Fruit fly (Drosophila melanogaster) whole organism, adult: ENCODE measurements around the gene CG17141.

Experiments
- CG11617 ChIP-seq: fragments of 200-800 bp; sonication (Bioruptor generic); optimal IDR thresholded peaks from 2 replicates; lab custom pipeline; 2017; ENCODE audit warnings: mild to moderate bottlenecking, missing biosample characterization, missing genetic modification reagents, missing genetic modification characterization
- CG12768 ChIP-seq: fragments of 200-800 bp; sonication (Bioruptor generic); optimal IDR thresholded peaks from 2 replicates; lab custom pipeline; 2017; ENCODE audit warnings: missing biosample characterization, missing genetic modification characterization, mild to moderate bottlenecking, moderate library complexity, missing genetic modification reagents
- CG14711 ChIP-seq: fragments of 200-800 bp; sonication (Bioruptor generic); optimal IDR thresholded peaks from 2 replicates; lab custom pipeline; 2018; ENCODE audit warnings: missing biosample characterization, mild to moderate bottlenecking, missing genetic modification characterization, moderate library complexity
- CG1620 ChIP-seq: fragments of 200-800 bp; sonication (Bioruptor generic); optimal IDR thresholded peaks from 2 replicates; lab custom pipeline; 2016; ENCODE audit warnings: missing biosample characterization, missing genetic modification characterization
- CG33017 ChIP-seq: fragments of 200-800 bp; sonication (Bioruptor generic); optimal IDR thresholded peaks from 2 replicates; lab custom pipeline; 2018; ENCODE audit warnings: missing biosample characterization, mild to moderate bottlenecking, missing genetic modification characterization, moderate library complexity
- CG5204 ChIP-seq: fragments of 200-800 bp; sonication (Bioruptor generic); optimal IDR thresholded peaks from 2 replicates; lab custom pipeline; 2016; ENCODE audit warnings: missing biosample characterization, missing genetic modification characterization
- CG7045 ChIP-seq: fragments of 200-800 bp; sonication (Bioruptor generic); optimal IDR thresholded peaks from 2 replicates; lab custom pipeline; 2017; ENCODE audit warnings: missing biosample characterization, mild to moderate bottlenecking, missing genetic modification characterization
- CG7101 ChIP-seq: fragments of 200-800 bp; sonication (Bioruptor generic); optimal IDR thresholded peaks from 2 replicates; lab custom pipeline; 2018; ENCODE audit warnings: missing biosample characterization, mild to moderate bottlenecking, missing genetic modification characterization, moderate library complexity
- Clk ChIP-seq: fragments of 200-800 bp; sonication (Bioruptor generic); optimal IDR thresholded peaks from 2 replicates; lab custom pipeline; 2017; ENCODE audit warnings: missing biosample characterization, missing genetic modification characterization
- Crg-1 ChIP-seq: fragments of 200-800 bp; sonication (Bioruptor generic); optimal IDR thresholded peaks from 2 replicates; lab custom pipeline; 2016; ENCODE audit warnings: missing biosample characterization, missing genetic modification characterization
- Hr96 ChIP-seq: fragments of 200-800 bp; sonication (Bioruptor generic); optimal IDR thresholded peaks from 2 replicates; lab custom pipeline; 2016; ENCODE audit warnings: missing biosample characterization, missing genetic modification characterization
- Mnt ChIP-seq: fragments of 200-800 bp; sonication (Bioruptor generic); optimal IDR thresholded peaks from 2 replicates; lab custom pipeline; 2016; ENCODE audit warnings: missing biosample characterization, mild to moderate bottlenecking, missing genetic modification characterization
- bab1 ChIP-seq: fragments of 200-800 bp; sonication (Bioruptor generic); optimal IDR thresholded peaks from 3 replicates; lab custom pipeline; 2019; ENCODE audit warnings: missing biosample characterization, mild to moderate bottlenecking, missing genetic modification characterization, moderate library complexity
- cic ChIP-seq: fragments of 200-800 bp; sonication (Bioruptor generic); optimal IDR thresholded peaks from 2 replicates; lab custom pipeline; 2017; ENCODE audit warnings: missing biosample characterization, mild to moderate bottlenecking, missing genetic modification characterization, moderate library complexity
- cnc ChIP-seq, 2 experiments: fragments of >200 bp; optimal IDR thresholded peaks; 2 replicates each; lab custom pipeline; 2017
- kay ChIP-seq: fragments of 200-800 bp; sonication (Bioruptor generic); peaks from one replicate; lab custom pipeline; 2016; ENCODE audit warnings: missing biosample characterization, missing genetic modification characterization, borderline replicate concordance
- ovo ChIP-seq: fragments of 200-800 bp; sonication (Bioruptor generic); optimal IDR thresholded peaks from 2 replicates; lab custom pipeline; 2016; ENCODE audit warnings: missing biosample characterization, missing genetic modification characterization
- pad ChIP-seq: fragments of 200-800 bp; sonication (Bioruptor generic); optimal IDR thresholded peaks from 3 replicates; lab custom pipeline; 2017; ENCODE audit warnings: missing biosample characterization, missing genetic modification characterization, mild to moderate bottlenecking, moderate library complexity, missing genetic modification reagents
- tj ChIP-seq: fragments of 200-800 bp; sonication (Bioruptor generic); optimal IDR thresholded peaks from 3 replicates; lab custom pipeline; 2017; ENCODE audit warnings: missing biosample characterization, mild to moderate bottlenecking, missing genetic modification characterization, moderate library complexity
- toe ChIP-seq: fragments of 200-800 bp; sonication (Bioruptor generic); optimal IDR thresholded peaks from 2 replicates; lab custom pipeline; 2016; ENCODE audit warnings: missing biosample characterization, missing genetic modification characterization

The CG17141 gene

DNA sequence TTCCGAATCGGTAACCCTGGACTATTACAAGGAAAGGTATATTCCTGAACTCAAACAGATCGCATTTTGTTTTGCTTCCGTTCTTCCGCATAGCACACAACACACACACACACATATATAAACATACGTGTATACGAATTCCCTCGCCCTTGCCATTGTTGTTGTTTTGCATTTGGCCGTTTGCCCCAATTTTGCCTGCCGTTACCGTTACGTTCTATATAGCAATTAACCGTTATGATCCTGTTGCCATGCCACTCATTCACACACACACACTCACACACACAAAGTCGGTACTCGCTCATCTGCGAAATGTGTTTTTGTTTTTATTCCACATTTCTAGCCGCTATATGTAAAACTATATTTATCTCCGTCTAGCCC lies 20.0 kb downstream of the CG17141 start:
- no peak for TF ChIP-seq CG14711 (tag; lab: Kevin White, UChicago)
- no peak for TF ChIP-seq Clk
- TF ChIP-seq bab1 = no peak
- peak; percentile 4 for TF ChIP-seq tj
- no peak for TF ChIP-seq cnc (optimal IDR thresholded peaks at IDR 0.05; lab: Kevin White, UChicago)
- TF ChIP-seq CG7045 (GFP tag; lab: Kevin White, UChicago) = no peak
- no peak for TF ChIP-seq CG11617
- peak; percentile 88 for TF ChIP-seq pad (GFP tag; lab: Kevin White, UChicago)
- TF ChIP-seq ovo (GFP tag; lab: Kevin White, UChicago) = peak; percentile 86
- TF ChIP-seq cic (GFP tag; lab: Kevin White, UChicago) = peak; percentile 8
- TF ChIP-seq CG1620 = no peak
- no peak for TF ChIP-seq CG12768 (GFP tag; lab: Kevin White, UChicago)

DNA sequence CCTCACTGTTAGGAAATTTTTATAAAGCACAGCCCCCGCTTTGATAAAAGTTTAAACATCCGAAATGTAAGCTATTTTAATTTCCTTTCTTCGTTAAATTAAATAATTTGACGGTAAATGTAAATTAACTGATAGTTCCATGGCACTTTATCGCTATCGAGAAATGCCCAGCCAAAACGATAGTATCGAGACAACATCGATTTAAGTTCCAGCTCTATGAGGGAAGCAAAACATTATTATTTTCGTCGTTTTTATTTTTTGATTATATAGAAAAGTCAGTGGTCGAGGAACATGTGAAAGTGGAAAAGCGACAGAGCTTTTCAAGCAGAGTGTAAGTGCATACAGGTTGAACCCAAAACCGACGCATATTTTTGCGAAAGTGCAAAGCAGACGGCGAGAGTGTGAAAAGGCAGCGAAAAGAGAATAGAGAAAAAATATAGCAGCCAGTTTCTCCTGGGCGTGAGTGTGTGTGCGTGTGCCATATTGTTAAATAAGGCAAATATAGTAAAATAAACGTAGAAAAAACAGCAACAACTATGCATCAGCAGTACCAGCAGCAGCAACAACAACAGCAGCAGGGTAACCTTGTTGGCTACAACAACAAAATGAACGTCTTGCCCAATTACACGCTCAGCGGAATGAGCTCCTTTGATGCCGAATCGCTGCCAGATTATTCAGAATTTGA lies 20.5 kb downstream of the CG17141 start, which contains the start of gene CG45049:
Gene CG45049, plus strand, starts transcription at position 197 of the 685 bp plus-strand sequence.
- TF ChIP-seq cic (GFP tag; lab: Kevin White, UChicago) (peak; percentile 78), tj (peak; percentile 34), CG14711 (tag; lab: Kevin White, UChicago) (no peak), bab1 (peak; percentile 23)

DNA sequence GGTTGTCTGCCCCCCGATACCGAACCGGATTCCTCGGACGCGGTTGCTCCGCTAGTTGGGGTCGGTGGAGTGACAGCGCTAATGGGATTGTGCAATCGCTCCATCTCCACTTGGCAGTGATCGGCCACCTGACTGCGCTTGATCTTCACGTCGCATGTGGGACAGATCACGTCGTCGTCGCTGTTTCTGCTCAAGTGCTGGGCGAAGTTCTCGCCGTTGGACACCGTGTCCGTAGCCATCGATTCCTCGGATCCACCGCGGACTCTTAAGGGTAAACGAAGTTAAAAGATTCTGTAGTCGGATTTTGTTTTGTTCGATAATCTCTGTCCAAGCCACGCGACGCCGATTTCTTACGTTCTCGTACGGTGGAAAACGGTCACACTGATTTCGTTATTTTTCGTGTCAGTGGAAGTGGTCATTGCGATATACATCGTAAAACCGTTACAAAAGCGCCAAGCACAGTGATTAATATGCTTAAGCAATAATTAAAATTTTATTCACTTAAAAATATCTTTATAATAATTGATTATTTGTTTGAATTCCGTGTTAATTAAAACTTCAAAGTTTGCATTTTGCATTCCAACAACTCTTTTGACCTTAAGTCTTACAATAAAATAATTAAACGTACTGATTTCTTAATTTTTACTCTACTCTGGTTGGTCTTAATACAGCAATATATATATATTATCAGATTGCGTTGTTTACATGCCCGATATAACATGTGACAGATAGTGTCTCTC lies 21.2 kb downstream of the CG17141 start, which contains the start of gene RNF220:
Gene RNF220, minus strand, starts transcription at position 384 of the 740 bp plus-strand sequence.
- TF ChIP-seq CG1620 = peak; percentile 39
- TF ChIP-seq CG7101 (tag; lab: Kevin White, UChicago) = no peak
- TF ChIP-seq Mnt (GFP tag; lab: Kevin White, UChicago) = peak; percentile 62
- no peak for TF ChIP-seq Hr96 (GFP tag; lab: Kevin White, UChicago)
- no peak for TF ChIP-seq CG12768 (GFP tag; lab: Kevin White, UChicago)
- TF ChIP-seq tj = no peak

DNA sequence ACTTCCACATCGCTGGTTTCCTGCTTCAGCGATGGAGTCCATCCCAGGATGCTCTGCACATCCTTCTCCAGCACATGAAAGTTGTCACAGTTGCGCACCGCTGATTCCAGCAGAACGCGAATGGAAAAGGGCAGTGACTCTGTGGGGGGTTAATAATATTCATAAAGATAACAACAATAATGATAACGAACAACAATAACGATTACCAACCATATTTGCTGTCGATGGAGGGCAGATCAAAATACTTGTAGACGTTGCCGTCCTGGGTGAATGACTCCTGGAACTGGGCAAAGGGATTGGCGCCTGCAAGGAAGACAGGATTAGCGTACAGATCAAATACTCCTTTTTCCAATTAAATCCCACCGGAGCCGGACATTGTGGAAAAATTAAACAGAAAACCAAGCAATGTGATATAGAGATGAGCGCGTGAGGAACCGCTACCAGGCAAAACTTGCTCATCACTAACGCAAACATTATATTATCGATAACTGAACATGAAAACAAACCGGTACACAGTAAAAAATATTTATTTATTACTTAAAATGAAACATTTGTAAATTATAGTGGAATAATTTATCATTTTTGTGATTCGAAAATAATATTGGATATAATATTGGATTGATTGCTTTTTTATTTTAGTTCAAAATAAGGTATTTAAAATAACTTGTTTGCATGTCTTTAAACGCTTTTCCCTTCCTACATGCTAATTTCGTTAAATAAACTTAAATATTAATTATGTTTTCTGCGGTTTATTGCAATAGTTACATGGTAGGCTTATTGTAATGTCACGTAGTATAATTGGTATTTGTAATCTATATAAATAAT lies 23.0 kb downstream of the CG17141 start, which contains the start of gene Irp-1A:
Gene Irp-1A, minus strand, starts transcription at position 439 of the 825 bp plus-strand sequence.
- TF ChIP-seq cnc (optimal IDR thresholded peaks at IDR 0.05; lab: Kevin White, UChicago) (no peak), CG11617 (peak; percentile 68), kay (GFP tag; lab: Kevin White, UChicago) (no peak), Clk (no peak), ovo (GFP tag; lab: Kevin White, UChicago) (no peak), toe (GFP tag; lab: Kevin White, UChicago) (peak; percentile 59), CG1620 (peak; percentile 17), tj (peak; percentile 39), cic (GFP tag; lab: Kevin White, UChicago) (peak; percentile 10), CG33017 (peak; percentile 77), bab1 (peak; percentile 73), Mnt (GFP tag; lab: Kevin White, UChicago) (peak; percentile 59), Crg-1 (GFP tag; lab: Kevin White, UChicago) (peak; percentile 7), CG7045 (GFP tag; lab: Kevin White, UChicago) (peak; percentile 70), CG7101 (tag; lab: Kevin White, UChicago) (peak; percentile 74), CG14711 (tag; lab: Kevin White, UChicago) (peak; percentile 76), pad (GFP tag; lab: Kevin White, UChicago) (peak; percentile 19), CG12768 (GFP tag; lab: Kevin White, UChicago) (no peak), Hr96 (GFP tag; lab: Kevin White, UChicago) (no peak), CG5204 (GFP tag; lab: Kevin White, UChicago) (no peak)

DNA sequence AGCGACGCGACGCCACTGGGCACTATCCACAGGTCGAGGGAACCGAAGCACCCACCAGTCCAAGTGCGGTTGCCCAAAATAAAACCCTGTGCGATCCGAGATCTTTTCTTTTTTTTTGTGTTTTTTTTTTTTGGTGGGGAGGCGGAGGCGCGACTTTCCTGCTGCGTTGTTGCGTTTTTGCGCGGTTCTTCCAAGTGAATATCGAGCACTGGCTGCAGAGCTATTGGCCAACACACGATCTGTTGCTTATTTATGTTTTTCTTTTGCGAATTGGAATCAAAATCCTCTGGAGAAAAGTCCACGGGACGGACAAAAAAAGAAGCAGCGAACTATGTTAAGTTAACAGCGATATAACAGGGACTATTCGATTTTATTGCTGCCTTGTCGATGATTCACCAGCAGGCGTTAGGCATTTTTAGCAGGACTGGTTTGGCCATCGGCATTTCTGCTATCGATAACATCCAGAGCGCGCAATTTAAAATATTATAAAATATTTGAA lies 26.5 kb downstream of the CG17141 start, which contains the start of gene wge:
Gene wge, minus strand, starts transcription at position 343 of the 499 bp plus-strand sequence.
- TF ChIP-seq toe (GFP tag; lab: Kevin White, UChicago) = no peak
- no peak for TF ChIP-seq Clk
- peak; percentile 9 for TF ChIP-seq CG1620
- TF ChIP-seq Crg-1 (GFP tag; lab: Kevin White, UChicago) = no peak
- peak; percentile 29 for TF ChIP-seq Hr96 (GFP tag; lab: Kevin White, UChicago)
- no peak for TF ChIP-seq pad (GFP tag; lab: Kevin White, UChicago)
- peak; percentile 7 for TF ChIP-seq CG7101 (tag; lab: Kevin White, UChicago)
- peak; percentile 68 for TF ChIP-seq CG12768 (GFP tag; lab: Kevin White, UChicago)
- TF ChIP-seq cnc (optimal IDR thresholded peaks at IDR 0.05; lab: Kevin White, UChicago) = no peak
- no peak for TF ChIP-seq CG14711 (tag; lab: Kevin White, UChicago)
- TF ChIP-seq cic (GFP tag; lab: Kevin White, UChicago) = no peak
- peak; percentile 27 for TF ChIP-seq CG11617
- TF ChIP-seq CG33017 = no peak
- TF ChIP-seq kay (GFP tag; lab: Kevin White, UChicago) = peak; percentile 99
- TF ChIP-seq bab1 = peak; percentile 43
- TF ChIP-seq Mnt (GFP tag; lab: Kevin White, UChicago) = peak; percentile 15
- no peak for TF ChIP-seq CG5204 (GFP tag; lab: Kevin White, UChicago)
- peak; percentile 17 for TF ChIP-seq tj
- TF ChIP-seq CG7045 (GFP tag; lab: Kevin White, UChicago) = no peak
- no peak for TF ChIP-seq ovo (GFP tag; lab: Kevin White, UChicago)
